Fruit fly (Drosophila melanogaster) whole organism, adult: ENCODE results near the gene PIG-B.

Source experiments
- CG11617 ChIP-seq: fragments of 200-800 bp; sonication (Bioruptor generic); optimal IDR thresholded peaks from 2 replicates; lab custom pipeline; 2017; ENCODE audit warnings: mild to moderate bottlenecking, missing biosample characterization, missing genetic modification reagents, missing genetic modification characterization
- CG12768 ChIP-seq: fragments of 200-800 bp; sonication (Bioruptor generic); optimal IDR thresholded peaks from 2 replicates; lab custom pipeline; 2017; ENCODE audit warnings: missing biosample characterization, missing genetic modification characterization, mild to moderate bottlenecking, moderate library complexity, missing genetic modification reagents
- CG1620 ChIP-seq: fragments of 200-800 bp; sonication (Bioruptor generic); optimal IDR thresholded peaks from 2 replicates; lab custom pipeline; 2016; ENCODE audit warnings: missing biosample characterization, missing genetic modification characterization
- CG33017 ChIP-seq: fragments of 200-800 bp; sonication (Bioruptor generic); optimal IDR thresholded peaks from 2 replicates; lab custom pipeline; 2018; ENCODE audit warnings: missing biosample characterization, mild to moderate bottlenecking, missing genetic modification characterization, moderate library complexity
- CG5204 ChIP-seq: fragments of 200-800 bp; sonication (Bioruptor generic); optimal IDR thresholded peaks from 2 replicates; lab custom pipeline; 2016; ENCODE audit warnings: missing biosample characterization, missing genetic modification characterization
- CG7101 ChIP-seq: fragments of 200-800 bp; sonication (Bioruptor generic); optimal IDR thresholded peaks from 2 replicates; lab custom pipeline; 2018; ENCODE audit warnings: missing biosample characterization, mild to moderate bottlenecking, missing genetic modification characterization, moderate library complexity
- Crg-1 ChIP-seq: fragments of 200-800 bp; sonication (Bioruptor generic); optimal IDR thresholded peaks from 2 replicates; lab custom pipeline; 2016; ENCODE audit warnings: missing biosample characterization, missing genetic modification characterization
- Hr96 ChIP-seq: fragments of 200-800 bp; sonication (Bioruptor generic); optimal IDR thresholded peaks from 2 replicates; lab custom pipeline; 2016; ENCODE audit warnings: missing biosample characterization, missing genetic modification characterization
- Mnt ChIP-seq: fragments of 200-800 bp; sonication (Bioruptor generic); optimal IDR thresholded peaks from 2 replicates; lab custom pipeline; 2016; ENCODE audit warnings: missing biosample characterization, mild to moderate bottlenecking, missing genetic modification characterization
- cic ChIP-seq: fragments of 200-800 bp; sonication (Bioruptor generic); optimal IDR thresholded peaks from 2 replicates; lab custom pipeline; 2017; ENCODE audit warnings: missing biosample characterization, mild to moderate bottlenecking, missing genetic modification characterization, moderate library complexity
- kay ChIP-seq: fragments of 200-800 bp; sonication (Bioruptor generic); peaks from one replicate; lab custom pipeline; 2016; ENCODE audit warnings: missing biosample characterization, missing genetic modification characterization, borderline replicate concordance
- pad ChIP-seq: fragments of 200-800 bp; sonication (Bioruptor generic); optimal IDR thresholded peaks from 3 replicates; lab custom pipeline; 2017; ENCODE audit warnings: missing biosample characterization, missing genetic modification characterization, mild to moderate bottlenecking, moderate library complexity, missing genetic modification reagents
- toe ChIP-seq: fragments of 200-800 bp; sonication (Bioruptor generic); optimal IDR thresholded peaks from 2 replicates; lab custom pipeline; 2016; ENCODE audit warnings: missing biosample characterization, missing genetic modification characterization

- TF ChIP-seq cic (GFP tag; lab: Kevin White, UChicago) = peak; percentile 38
- no peak for TF ChIP-seq CG1620 (GFP tag; lab: Kevin White, UChicago)
- TF ChIP-seq Hr96 = peak; percentile 63
- no peak for TF ChIP-seq Crg-1 (GFP tag; lab: Kevin White, UChicago)
- TF ChIP-seq pad (GFP tag; lab: Kevin White, UChicago) = no peak
- TF ChIP-seq kay = no peak
- TF ChIP-seq CG7101 = peak; percentile 26
- TF ChIP-seq CG33017 (tag; lab: Kevin White, UChicago) = peak; percentile 44
- TF ChIP-seq CG11617 (GFP tag; lab: Kevin White, UChicago) = peak; percentile 7
- TF ChIP-seq CG5204 = peak; percentile 41
- TF ChIP-seq Mnt (GFP tag; lab: Kevin White, UChicago) = no peak
- TF ChIP-seq CG12768 = no peak
- TF ChIP-seq toe (GFP tag; lab: Kevin White, UChicago) = no peak
Observed at dm6 chr3L:3802677-3803076, 8.4 kb upstream of the PIG-B start.
